Worm (Caenorhabditis elegans) whole organism, L4/young adult: ENCODE measurements around the gene srj-24.

Source experiments
- W03F9.2 ChIP-seq: fragments of 150-350 bp; optimal IDR thresholded peaks from 2 replicates; lab custom pipeline; 2014; ENCODE audit warnings: missing biosample characterization, missing genetic modification characterization
- him-1 ChIP-seq: sonication (generic microtip); optimal IDR thresholded peaks from 2 replicates; lab custom pipeline; 2016; ENCODE audit warnings: missing genotype, missing genetic modification reagents, missing genetic modification characterization, missing compliant biosample characterization

ce11 chrV:774875-775359 is 36.2 kb upstream of the srj-24 start, which contains the start of gene srbc-58:
- no peak for TF ChIP-seq him-1 (tag; lab: Kevin White, UChicago)
- TF ChIP-seq W03F9.2 (tag; lab: Kevin White, UChicago), result no peak
